Worm (Caenorhabditis elegans): ENCODE data around the gene Y39B6A.29.

Gene Y39B6A.29

ce11 chrV:19001656-19002055 is 22.9 kb downstream of the Y39B6A.29 start, which contains the start of gene Y39B6A.33:
TSS of gene Y39B6A.33 (plus strand) at chrV:19001956.
- TF ChIP-seq sdz-12 (GFP tag; optimal IDR thresholded peaks at IDR 0.05) (no peak), rbr-2 (tag; optimal IDR thresholded peaks at IDR 0.05) (no peak), ceh-44 (GFP tag; IDR thresholded peaks at IDR 0.05) (0 out of 2 replicates have a peak, but pooled peaks have one; percentile 5)

ce11 chrV:19001016-19001415 is 23.6 kb downstream of the Y39B6A.29 start, which contains the start of gene Y39B6A.34:
TSS of gene Y39B6A.34 (plus strand) at chrV:19001018.
- TF ChIP-seq saeg-2 (GFP tag; IDR thresholded peaks at IDR 0.05) (no peak), arid-1 (GFP tag; conservative IDR thresholded peaks at IDR 0.05) (no peak), ama-1 (optimal IDR thresholded peaks at IDR 0.05) (peak; percentile 17), lin-38 (GFP tag; IDR thresholded peaks at IDR 0.05) (no peak; the same call in none of the 2 replicates), aha-1 (tag) (peak; percentile 61), mxl-3 (GFP tag; optimal IDR thresholded peaks at IDR 0.05) (no peak), unc-39 (tag; optimal IDR thresholded peaks at IDR 0.05) (no peak), rbr-2 (tag; optimal IDR thresholded peaks at IDR 0.05) (peak; percentile 33), daf-12 (tag; optimal IDR thresholded peaks at IDR 0.05) (no peak), mes-2 (tag; optimal IDR thresholded peaks at IDR 0.05; ENCODE audit: poor library complexity, severe bottlenecking) (peak; percentile 48), D1046.2 (GFP tag; IDR thresholded peaks at IDR 0.05) (no peak), spr-3 (GFP tag; optimal IDR thresholded peaks at IDR 0.05) (no peak), ceh-44 (GFP tag; IDR thresholded peaks at IDR 0.05) (no peak), F10B5.3 (tag; optimal IDR thresholded peaks at IDR 0.05) (peak; percentile 27), zip-11 (GFP tag; IDR thresholded peaks at IDR 0.05) (no peak), daf-19 (GFP tag; conservative IDR thresholded peaks at IDR 0.05) (no peak), nhr-77 (tag; optimal IDR thresholded peaks at IDR 0.05) (peak; percentile 30), snpc-4 (tag; optimal IDR thresholded peaks at IDR 0.05) (no peak), aly-2 (tag; optimal IDR thresholded peaks at IDR 0.05) (no peak), madf-9 (GFP tag; conservative IDR thresholded peaks at IDR 0.05) (no peak), daf-16 (GFP tag; optimal IDR thresholded peaks at IDR 0.05) (peak in 1 of 2 experiments; percentile 9), daf-16 (tag; optimal IDR thresholded peaks at IDR 0.05) (no peak), daf-8 (GFP tag; IDR thresholded peaks at IDR 0.05) (no peak), R02D3.7 (tag; optimal IDR thresholded peaks at IDR 0.05) (no peak), pha-4 (GFP tag; IDR thresholded peaks at IDR 0.05) (peak; percentile 30; the same call in 1 of the 2 replicates), pha-4 (tag; optimal IDR thresholded peaks at IDR 0.05) (no peak), ctbp-1 (GFP tag; IDR thresholded peaks at IDR 0.05) (no peak), nhr-6 (tag; optimal IDR thresholded peaks at IDR 0.05) (no peak), gei-8 (GFP tag; optimal IDR thresholded peaks at IDR 0.05) (no peak), lsy-2 (tag; optimal IDR thresholded peaks at IDR 0.05) (peak in 1 of 2 experiments; percentile 28), nhr-28 (tag; optimal IDR thresholded peaks at IDR 0.05) (peak; percentile 7), dpl-1 (GFP tag; optimal IDR thresholded peaks at IDR 0.05) (no peak), lin-29 (GFP tag; IDR thresholded peaks at IDR 0.05) (no peak), set-16 (GFP tag; IDR thresholded peaks at IDR 0.05) (peak; percentile 37; the same call in 1 of the 2 replicates), ces-1 (GFP tag; optimal IDR thresholded peaks at IDR 0.05) (no peak), tra-1 (GFP tag; IDR thresholded peaks at IDR 0.05) (no peak), nhr-11 (tag; optimal IDR thresholded peaks at IDR 0.05) (no peak), Y48G9A.11 (GFP tag; IDR thresholded peaks at IDR 0.05) (0 out of 2 replicates have a peak, but pooled peaks have one; percentile 13), fos-1 (tag; optimal IDR thresholded peaks at IDR 0.05) (no peak), lin-13 (GFP tag; optimal IDR thresholded peaks at IDR 0.05) (no peak), hlh-30 (tag; optimal IDR thresholded peaks at IDR 0.05; ENCODE audit: insufficient read depth) (no peak), mep-1 (tag; optimal IDR thresholded peaks at IDR 0.05) (peak; percentile 45), fkh-10 (GFP tag; optimal IDR thresholded peaks at IDR 0.05) (no peak), dve-1 (tag; optimal IDR thresholded peaks at IDR 0.05; ENCODE audit: insufficient read depth) (peak; percentile 2)
